Worm (Caenorhabditis elegans) whole organism, late embryonic: ENCODE measurements around the gene cpx-2.

Experiments used
- ama-1 ChIP-seq: fragments of 150-350 bp; optimal IDR thresholded peaks from 2 replicates; lab custom pipeline; 2014
- ceh-45 ChIP-seq: fragments of 200-800 bp; sonication (Bioruptor generic); IDR thresholded peaks from 2 replicates; pipeline ENCODE4 v1.3.6; 2022; ENCODE audit warnings: missing genetic modification reagents, missing genetic modification characterization, missing compliant biosample characterization
- ceh-6 ChIP-seq: fragments of 200-800 bp; sonication (Bioruptor generic); optimal IDR thresholded peaks from 2 replicates; lab custom pipeline; 2018; ENCODE audit warnings: mild to moderate bottlenecking, missing genetic modification characterization, missing compliant biosample characterization
- elt-2 ChIP-seq: sonication (generic microtip); optimal IDR thresholded peaks from 2 replicates; lab custom pipeline; 2016; ENCODE audit warnings: missing genetic modification reagents, missing genetic modification characterization, missing compliant biosample characterization
- pha-4 ChIP-seq: fragments of 150-350 bp; optimal IDR thresholded peaks from 2 replicates; lab custom pipeline; 2018; ENCODE audit warnings: missing biosample characterization, missing genetic modification reagents, missing genetic modification characterization
- ref-2 ChIP-seq: sonication (generic microtip); optimal IDR thresholded peaks from 2 replicates; lab custom pipeline; 2016; ENCODE audit warnings: missing genetic modification characterization, missing compliant biosample characterization
- rnt-1 ChIP-seq: sonication (generic microtip); optimal IDR thresholded peaks from 2 replicates; lab custom pipeline; 2016; ENCODE audit warnings: missing genetic modification characterization, missing compliant biosample characterization
- ttx-3 ChIP-seq: sonication (generic microtip); optimal IDR thresholded peaks from 2 replicates; lab custom pipeline; 2016; ENCODE audit warnings: missing genetic modification reagents, missing genetic modification characterization, missing compliant biosample characterization
- unc-86 ChIP-seq: sonication (generic microtip); optimal IDR thresholded peaks from 2 replicates; lab custom pipeline; 2016; ENCODE audit warnings: missing genetic modification characterization, missing compliant biosample characterization

- TF ChIP-seq rnt-1 (no peak), unc-86 (no peak), pha-4 (no peak), ttx-3 (no peak), ref-2 (tag; lab: Kevin White, UChicago) (no peak), elt-2 (tag; lab: Kevin White, UChicago) (no peak), ama-1 (lab: Kevin White, UChicago) (no peak), ceh-45 (GFP tag; lab: Robert Waterston, UW) (no peak), ceh-6 (GFP tag; lab: Kevin White, UChicago) (no peak)
Observed at ce11 chrX:13021446-13021845, 49.6 kb downstream of the cpx-2 start.
